Worm (Caenorhabditis elegans) whole organism, young adult: ENCODE measurements around the gene M79.2.

Source experiments
- F39B2.1 ChIP-seq: fragments of 200-800 bp; sonication (Bioruptor generic); IDR thresholded peaks from 2 replicates; pipeline ENCODE4 v1.3.6; 2022; ENCODE audit warnings: missing genetic modification reagents, missing genetic modification characterization, missing compliant biosample characterization
- K12H6.12 ChIP-seq: fragments of 200-800 bp; sonication (Bioruptor generic); optimal IDR thresholded peaks from 2 replicates; lab custom pipeline; 2018; ENCODE audit warnings: mild to moderate bottlenecking, missing genetic modification characterization, missing compliant biosample characterization
- T26A5.8 ChIP-seq: sonication (generic microtip); optimal IDR thresholded peaks from 2 replicates; lab custom pipeline; 2016; ENCODE audit warnings: missing genetic modification characterization, missing compliant biosample characterization
- Y67H2A.10 ChIP-seq: fragments of 200-800 bp; sonication (Bioruptor generic); conservative IDR thresholded peaks from 2 replicates; pipeline ENCODE4 v1.3.6; 2022; ENCODE audit warnings: missing genetic modification reagents, missing genetic modification characterization, missing compliant biosample characterization
- Y79H2A.3 ChIP-seq: fragments of 200-800 bp; sonication (Bioruptor generic); conservative IDR thresholded peaks from 2 replicates; pipeline ENCODE4 v1.3.6; 2022; ENCODE audit warnings: missing genetic modification reagents, missing genetic modification characterization, missing compliant biosample characterization
- ama-1 ChIP-seq, 3 experiments: fragments of 150-350 bp in 1 of 3; sonication (generic microtip) in 2 of 3; optimal IDR thresholded peaks; 2 replicates each; lab custom pipeline; 2014 to 2018; ENCODE audit warnings: missing biosample characterization in 2 of 3, missing genetic modification characterization in 2 of 3, missing genetic modification reagents in 2 of 3
- attf-3 ChIP-seq: fragments of 200-800 bp; sonication (Bioruptor generic); conservative IDR thresholded peaks from 2 replicates; pipeline ENCODE4 v1.3.6; 2022; ENCODE audit warnings: missing genetic modification reagents, missing genetic modification characterization, missing compliant biosample characterization
- attf-5 ChIP-seq: fragments of 200-800 bp; sonication (Bioruptor generic); optimal IDR thresholded peaks from 2 replicates; lab custom pipeline; 2018; ENCODE audit warnings: mild to moderate bottlenecking, missing genetic modification characterization, missing compliant biosample characterization
- cebp-1 ChIP-seq, 2 experiments: fragments of 200-800 bp in 1 of 2; sonication (Bioruptor generic) in 1 of 2; sonication (generic microtip) in 1 of 2; IDR thresholded peaks in 1 of 2; optimal IDR thresholded peaks in 1 of 2; 2 replicates each; pipeline versions ENCODE4 v1.3.6 to Lab custom; 2017 to 2022; ENCODE audit warnings: missing compliant biosample characterization in 2 of 2, missing genetic modification characterization in 2 of 2, mild to moderate bottlenecking in 1 of 2, missing genetic modification reagents in 1 of 2, moderate library complexity in 1 of 2
- ceh-58 ChIP-seq: fragments of 200-800 bp; sonication (Bioruptor generic); IDR thresholded peaks from 2 replicates; pipeline ENCODE4 v1.3.6; 2022; ENCODE audit warnings: missing genetic modification characterization, missing compliant biosample characterization
- dpl-1 ChIP-seq: fragments of 150-350 bp; optimal IDR thresholded peaks from 2 replicates; lab custom pipeline; 2014; ENCODE audit warnings: missing biosample characterization, missing genetic modification reagents, missing genetic modification characterization
- egl-18 ChIP-seq: fragments of 200-800 bp; sonication (Bioruptor generic); IDR thresholded peaks from 2 replicates; pipeline ENCODE4 v1.3.6; 2022; ENCODE audit warnings: missing genetic modification reagents, missing genetic modification characterization, missing compliant biosample characterization
- egrh-3 ChIP-seq: fragments of 200-800 bp; sonication (Bioruptor generic); IDR thresholded peaks from 2 replicates; pipeline ENCODE4 v1.3.6; 2022; ENCODE audit warnings: missing genetic modification reagents, missing genetic modification characterization, missing compliant biosample characterization
- ekl-4 ChIP-seq: fragments of 200-800 bp; sonication (Bioruptor generic); IDR thresholded peaks from 2 replicates; pipeline ENCODE4 v1.3.6; 2022; ENCODE audit warnings: missing genetic modification reagents, missing genetic modification characterization, missing compliant biosample characterization
- fkh-3 ChIP-seq: sonication (generic microtip); optimal IDR thresholded peaks from 2 replicates; lab custom pipeline; 2016; ENCODE audit warnings: mild to moderate bottlenecking, missing genetic modification characterization, missing compliant biosample characterization
- him-1 ChIP-seq: sonication (generic microtip); optimal IDR thresholded peaks from 2 replicates; lab custom pipeline; 2016; ENCODE audit warnings: missing genotype, missing genetic modification reagents, missing genetic modification characterization, missing compliant biosample characterization
- hlh-12 ChIP-seq: sonication (generic microtip); optimal IDR thresholded peaks from 2 replicates; lab custom pipeline; 2016; ENCODE audit warnings: missing genetic modification characterization, missing compliant biosample characterization
- let-526 ChIP-seq: fragments of 200-800 bp; sonication (Bioruptor generic); IDR thresholded peaks from 2 replicates; pipeline ENCODE4 v1.3.6; 2022; ENCODE audit warnings: missing genetic modification reagents, missing genetic modification characterization, missing compliant biosample characterization
- lin-26 ChIP-seq: fragments of 200-800 bp; sonication (Bioruptor generic); IDR thresholded peaks from 2 replicates; pipeline ENCODE4 v1.3.6; 2022; ENCODE audit warnings: missing genetic modification reagents, missing genetic modification characterization, missing compliant biosample characterization
- lin-40 ChIP-seq: sonication (generic microtip); optimal IDR thresholded peaks from 2 replicates; lab custom pipeline; 2016; ENCODE audit warnings: missing genetic modification characterization, mild to moderate bottlenecking, missing compliant biosample characterization, missing genotype, missing genetic modification reagents
- lir-1 ChIP-seq: fragments of 200-800 bp; sonication (Bioruptor generic); conservative IDR thresholded peaks from 2 replicates; pipeline ENCODE4 v1.3.6; 2022; ENCODE audit warnings: missing genetic modification reagents, missing genetic modification characterization, missing compliant biosample characterization
- madf-6 ChIP-seq: fragments of 200-800 bp; sonication (Bioruptor generic); IDR thresholded peaks from 2 replicates; pipeline ENCODE4 v1.3.6; 2022; ENCODE audit warnings: missing genetic modification reagents, missing genetic modification characterization, missing compliant biosample characterization
- nfya-1 ChIP-seq: sonication (generic microtip); optimal IDR thresholded peaks from 2 replicates; lab custom pipeline; 2017; ENCODE audit warnings: antibody characterized with exemption, missing compliant biosample characterization, missing genetic modification characterization, borderline replicate concordance; ENCODE audit not compliant: insufficient read depth
- nfyb-1 ChIP-seq: fragments of 200-800 bp; sonication (Bioruptor generic); IDR thresholded peaks from 2 replicates; pipeline ENCODE4 v1.3.6; 2022; ENCODE audit warnings: missing genetic modification reagents, missing genetic modification characterization, missing compliant biosample characterization
- nhr-27 ChIP-seq: fragments of 200-800 bp; sonication (Bioruptor generic); optimal IDR thresholded peaks from 2 replicates; lab custom pipeline; 2018; ENCODE audit warnings: mild to moderate bottlenecking, missing genetic modification characterization, moderate library complexity, missing compliant biosample characterization
- nhr-80 ChIP-seq: sonication (generic microtip); optimal IDR thresholded peaks from 2 replicates; lab custom pipeline; 2016; ENCODE audit warnings: missing genetic modification characterization, missing compliant biosample characterization
- nhr-90 ChIP-seq: sonication (generic microtip); optimal IDR thresholded peaks from 2 replicates; lab custom pipeline; 2016; ENCODE audit warnings: missing genotype, mild to moderate bottlenecking, missing genetic modification characterization, missing compliant biosample characterization
- pbrm-1 ChIP-seq: fragments of 200-800 bp; sonication (Bioruptor generic); IDR thresholded peaks from 2 replicates; pipeline ENCODE4 v1.3.6; 2022; ENCODE audit warnings: missing genetic modification reagents, missing genetic modification characterization, missing compliant biosample characterization
- rec-8 ChIP-seq, 2 experiments: sonication (generic microtip); optimal IDR thresholded peaks; 2 replicates each; lab custom pipeline; 2016; ENCODE audit warnings: mild to moderate bottlenecking in 2 of 2, missing genetic modification characterization in 2 of 2, missing genetic modification reagents in 2 of 2, missing genotype in 2 of 2, missing biosample characterization in 1 of 2, missing compliant biosample characterization in 1 of 2, moderate library complexity in 1 of 2
- snpc-1.1 ChIP-seq: sonication (generic microtip); optimal IDR thresholded peaks from 2 replicates; lab custom pipeline; 2017; ENCODE audit warnings: missing genetic modification characterization, mild to moderate bottlenecking, missing compliant biosample characterization, antibody characterized with exemption, moderate library complexity, missing genotype, missing genetic modification reagents; ENCODE audit not compliant: insufficient read depth
- snpc-1.3 ChIP-seq: sonication (generic microtip); optimal IDR thresholded peaks from 2 replicates; lab custom pipeline; 2017; ENCODE audit warnings: missing genetic modification characterization, mild to moderate bottlenecking, missing compliant biosample characterization, antibody characterized with exemption, moderate library complexity, missing genotype, missing genetic modification reagents; ENCODE audit not compliant: insufficient read depth
- sptf-2 ChIP-seq: fragments of 200-800 bp; sonication (Bioruptor generic); optimal IDR thresholded peaks from 2 replicates; lab custom pipeline; 2018; ENCODE audit warnings: mild to moderate bottlenecking, missing genetic modification characterization, missing compliant biosample characterization
- tbp1 ChIP-seq: fragments of 200-800 bp; sonication (Bioruptor generic); optimal IDR thresholded peaks from 2 replicates; lab custom pipeline; 2018; ENCODE audit warnings: mild to moderate bottlenecking, missing genetic modification characterization, missing compliant biosample characterization
- tbx-9 ChIP-seq: sonication (generic microtip); optimal IDR thresholded peaks from 2 replicates; lab custom pipeline; 2016; ENCODE audit warnings: borderline replicate concordance, missing genetic modification characterization, inconsistent platforms, missing compliant biosample characterization
- xnd-1 ChIP-seq: sonication (generic microtip); optimal IDR thresholded peaks from 2 replicates; lab custom pipeline; 2016; ENCODE audit warnings: missing genotype, missing genetic modification reagents, missing genetic modification characterization, missing compliant biosample characterization
- ztf-28 ChIP-seq: fragments of 200-800 bp; sonication (Bioruptor generic); IDR thresholded peaks from 2 replicates; pipeline ENCODE4 v1.3.6; 2022; ENCODE audit warnings: missing genetic modification reagents, missing genetic modification characterization, missing compliant biosample characterization

The M79.2 gene

ce11 chrX:10677009-10677408 is 48.4 kb upstream of the M79.2 start, which contains the start of gene F13E6.1:
Gene F13E6.1 (minus strand): TSS chrX:10677109.
- TF ChIP-seq F39B2.1 (GFP tag; lab: Robert Waterston, UW) (no peak), let-526 (GFP tag; lab: Robert Waterston, UW) (no peak), nfya-1 (tag; lab: Kevin White, UChicago) (no peak), ceh-58 (GFP tag; lab: Robert Waterston, UW) (no peak), ekl-4 (GFP tag; lab: Robert Waterston, UW) (no peak), snpc-1.1 (no peak), tbx-9 (tag; lab: Kevin White, UChicago) (no peak), attf-3 (no peak)

- TF ChIP-seq cebp-1 (GFP tag; IDR thresholded peaks at IDR 0.05; lab: Robert Waterston, UW) (no peak), cebp-1 (tag; optimal IDR thresholded peaks at IDR 0.05; lab: Kevin White, UChicago) (no peak), dpl-1 (GFP tag; lab: Kevin White, UChicago) (no peak), Y79H2A.3 (GFP tag; lab: Robert Waterston, UW) (no peak), nfyb-1 (GFP tag; lab: Robert Waterston, UW) (0 out of 2 replicates have a peak, but pooled peaks have one; percentile 15), lin-26 (GFP tag; lab: Robert Waterston, UW) (no peak)
Measured at ce11 chrX:10675952-10676351, 47.3 kb upstream of the M79.2 start.

DNA sequence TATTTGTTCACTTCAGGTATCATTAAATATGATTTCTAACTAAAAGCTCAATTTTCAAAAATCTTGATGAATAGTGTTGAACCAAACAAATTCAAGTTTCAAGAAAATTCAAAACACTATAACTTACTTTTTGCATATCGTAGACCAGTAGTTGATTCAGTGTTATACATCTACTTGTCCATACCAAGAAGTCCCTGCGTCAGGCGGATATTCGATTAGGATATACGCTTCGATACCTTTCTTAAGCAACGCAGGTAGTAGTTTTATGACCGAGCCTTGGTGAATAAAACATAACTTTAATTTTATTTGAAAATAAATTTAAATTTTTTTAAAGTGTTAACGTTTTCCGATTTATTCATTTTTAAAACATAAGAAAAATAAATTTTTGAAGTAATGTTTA is 46.8 kb upstream of the M79.2 start:
- TF ChIP-seq nhr-90 (no peak), nfyb-1 (GFP tag; lab: Robert Waterston, UW) (0 out of 2 replicates have a peak, but pooled peaks have one; percentile 35)

DNA sequence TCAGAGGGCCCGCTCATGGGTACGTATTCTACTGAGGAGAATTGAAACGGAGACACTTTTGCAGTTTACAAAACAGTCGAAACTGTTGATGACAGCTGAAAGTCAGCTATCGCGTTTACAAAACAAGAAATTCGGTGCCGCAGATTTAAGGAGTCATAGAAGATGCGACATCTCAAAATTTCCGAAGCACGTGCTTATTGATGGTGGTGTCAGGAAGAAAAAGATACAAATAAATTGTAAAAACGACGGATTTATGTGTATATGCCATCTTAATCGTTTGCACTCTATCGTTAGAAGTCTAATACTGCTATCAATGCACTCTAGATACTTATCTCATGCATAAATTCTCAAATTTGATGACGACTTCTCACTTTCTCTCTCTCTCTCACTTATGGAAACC is 45.6 kb upstream of the M79.2 start, which contains the start of gene F13E6.2:
Gene F13E6.2 (minus strand): TSS at position 101 of the 400 bp plus-strand sequence.
- TF ChIP-seq xnd-1 (tag; lab: Kevin White, UChicago): no peak
- no peak for TF ChIP-seq nhr-80
- TF ChIP-seq T26A5.8: no peak
- TF ChIP-seq, all 124 proteins: peak for 0

DNA sequence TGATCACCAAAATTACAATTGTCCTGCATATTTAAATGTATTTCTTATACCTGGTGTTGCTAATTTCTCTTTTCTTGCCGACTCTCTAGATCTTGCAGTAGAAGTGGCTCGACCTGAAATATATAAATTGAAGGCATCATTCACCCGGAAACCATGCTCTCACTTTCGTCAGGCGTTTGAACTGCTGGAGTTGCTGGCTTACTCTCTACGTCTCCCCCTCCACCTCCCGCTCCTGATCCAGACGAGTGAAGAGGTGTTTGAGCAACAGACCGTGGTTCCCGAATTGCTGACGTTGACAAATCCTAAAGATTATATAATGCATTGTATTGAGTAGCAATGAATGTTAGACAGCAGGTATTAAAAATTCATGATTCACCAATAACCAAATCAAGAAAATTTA is 41.6 kb upstream of the M79.2 start:
- TF ChIP-seq T26A5.8 (no peak), nfyb-1 (GFP tag; lab: Robert Waterston, UW) (no peak), lir-1 (GFP tag; lab: Robert Waterston, UW) (no peak), rec-8 (tag; optimal IDR thresholded peaks at IDR 0.05; lab: Kevin White, UChicago) (no peak), egrh-3 (no peak), sptf-2 (GFP tag; lab: Kevin White, UChicago) (no peak), Y67H2A.10 (no peak), fkh-3 (tag; lab: Kevin White, UChicago) (no peak), egl-18 (GFP tag; lab: Robert Waterston, UW) (no peak), attf-5 (GFP tag; lab: Kevin White, UChicago) (no peak)

DNA sequence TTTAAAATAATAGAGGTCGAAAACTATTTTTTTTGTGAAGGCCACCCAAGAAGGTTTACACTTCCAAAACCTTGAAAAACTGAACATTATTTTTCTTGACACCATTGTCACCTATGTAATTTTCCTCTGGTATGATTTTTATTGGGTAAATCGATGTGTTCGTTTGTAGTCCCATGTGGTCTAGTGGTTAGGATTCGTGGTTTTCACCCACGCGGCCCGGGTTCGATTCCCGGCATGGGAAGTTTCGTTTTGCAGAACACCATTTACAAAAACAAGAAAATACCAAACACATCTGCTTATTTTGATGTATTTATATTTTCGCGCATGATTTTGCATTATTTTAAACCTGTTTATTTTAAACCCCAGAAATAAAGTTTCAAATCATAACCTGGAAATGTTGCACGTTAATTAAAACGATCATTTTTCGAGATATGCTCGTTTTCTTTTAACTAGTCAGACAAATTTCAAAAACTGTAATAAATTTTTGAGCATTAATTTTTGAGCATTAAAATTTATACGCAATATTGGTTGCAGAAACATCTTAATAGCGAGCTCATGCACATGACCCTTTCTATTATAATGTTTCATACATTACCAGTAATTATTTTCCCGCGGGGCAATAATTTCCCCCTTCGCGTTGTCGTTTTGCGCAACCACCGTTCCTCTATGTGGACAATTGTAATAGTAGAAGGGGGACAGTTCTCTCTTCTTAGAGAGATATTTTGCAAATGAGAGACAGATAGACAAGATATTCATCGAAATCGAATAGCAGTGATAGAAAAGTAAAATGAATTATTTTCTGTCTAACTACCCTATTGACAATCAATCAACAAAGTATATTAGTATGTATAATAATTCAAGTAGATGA is 39.1 kb upstream of the M79.2 start:
- TF ChIP-seq lin-26 (GFP tag; lab: Robert Waterston, UW) (peak; percentile 93), madf-6 (peak; percentile 22; the same call in 1 of the 2 replicates), ztf-28 (GFP tag; lab: Robert Waterston, UW) (no peak), pbrm-1 (GFP tag; lab: Robert Waterston, UW) (peak; percentile 86), nhr-90 (peak; percentile 41), hlh-12 (tag; lab: Kevin White, UChicago) (no peak), snpc-1.3 (tag; lab: Kevin White, UChicago) (peak; percentile 54), K12H6.12 (no peak), nhr-27 (tag; lab: Kevin White, UChicago) (no peak), lin-40 (tag; lab: Kevin White, UChicago) (peak; percentile 69), him-1 (tag; lab: Kevin White, UChicago) (peak; percentile 61), lir-1 (GFP tag; lab: Robert Waterston, UW) (no peak), tbp1 (GFP tag; lab: Kevin White, UChicago) (peak; percentile 91), ama-1 (optimal IDR thresholded peaks at IDR 0.05; lab: Kevin White, UChicago) (no peak), ama-1 (GFP tag; optimal IDR thresholded peaks at IDR 0.05; lab: Kevin White, UChicago) (peak; percentile 29 to 77)
